Worm (Caenorhabditis elegans) whole organism, L2 larva: ENCODE measurements around the gene mltn-10.

ENCODE experiments used
- ceh-82 ChIP-seq: fragments of 150-350 bp; optimal IDR thresholded peaks from 2 replicates; lab custom pipeline; 2014; ENCODE audit warnings: missing biosample characterization, missing genetic modification characterization
- lsy-2 ChIP-seq, 2 experiments: fragments of 150-350 bp in 1 of 2; sonication (generic microtip) in 1 of 2; optimal IDR thresholded peaks; 2 replicates each; lab custom pipeline; 2014 to 2017; ENCODE audit warnings: missing biosample characterization in 2 of 2, missing genetic modification characterization in 2 of 2
- nhr-11 ChIP-seq: fragments of 150-350 bp; optimal IDR thresholded peaks from 2 replicates; lab custom pipeline; 2014; ENCODE audit warnings: missing biosample characterization, missing genetic modification characterization
- unc-39 ChIP-seq: fragments of 150-350 bp; optimal IDR thresholded peaks from 2 replicates; lab custom pipeline; 2014; ENCODE audit warnings: missing biosample characterization, missing genetic modification characterization

- TF ChIP-seq nhr-11 (no peak), ceh-82 (no peak), unc-39 (tag; lab: Kevin White, UChicago) (no peak), lsy-2 (tag; optimal IDR thresholded peaks at IDR 0.05; lab: Kevin White, UChicago) (no peak)
Measured at ce11 chrII:14593281-14593680, 29.6 kb upstream of the mltn-10 start, which contains the start of gene catp-4.
